Fruit fly (Drosophila melanogaster): ENCODE measurements around the gene CG13895.

DNA sequence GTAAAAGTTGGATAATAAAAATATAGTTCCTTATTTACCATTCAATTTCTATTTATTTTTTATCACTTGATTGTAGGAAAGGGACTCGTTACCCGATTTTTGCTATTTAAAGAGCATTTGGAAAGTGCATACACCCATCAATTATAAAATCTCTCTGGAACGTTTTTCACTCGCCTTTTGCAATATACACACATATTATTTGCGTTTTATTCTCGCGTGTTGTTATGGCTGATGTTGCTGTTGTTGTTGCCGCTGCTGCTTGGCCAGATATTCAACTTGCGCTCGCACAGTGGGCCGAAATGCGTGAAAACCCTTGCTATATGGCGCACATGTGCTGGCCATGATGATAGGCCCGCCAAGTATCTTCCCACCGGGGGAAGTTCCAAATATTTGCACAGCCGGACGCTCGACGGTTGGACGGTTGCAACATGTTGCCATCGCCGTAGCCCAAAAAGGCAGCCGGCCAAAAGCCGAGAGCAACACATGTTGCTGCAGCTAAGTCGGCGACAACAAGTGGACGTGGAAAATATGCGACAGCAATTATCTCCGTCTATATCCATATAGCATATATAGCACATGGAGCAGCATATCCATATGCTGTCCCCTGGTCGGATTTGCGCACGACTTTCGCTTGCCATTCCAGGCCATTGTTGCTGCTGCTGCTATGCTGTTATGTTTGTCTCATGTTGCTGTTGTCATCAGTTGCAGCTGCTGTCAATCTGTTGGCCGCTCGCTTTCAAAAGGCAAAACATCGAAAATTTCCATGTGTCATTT is 31.5 kb upstream of the CG13895 start:
- TF ChIP-seq CG11617 (GFP tag; optimal IDR thresholded peaks at IDR 0.05) (no peak), toe (GFP tag; optimal IDR thresholded peaks at IDR 0.05) (no peak), ovo (GFP tag; optimal IDR thresholded peaks at IDR 0.05) (no peak), CG7101 (tag; optimal IDR thresholded peaks at IDR 0.05) (no peak), bab1 (GFP tag; optimal IDR thresholded peaks at IDR 0.05) (no peak), CG7045 (GFP tag; optimal IDR thresholded peaks at IDR 0.05) (no peak), CG5204 (GFP tag; optimal IDR thresholded peaks at IDR 0.05) (no peak), CG14711 (tag; optimal IDR thresholded peaks at IDR 0.05) (peak; percentile 3), CG33017 (tag; optimal IDR thresholded peaks at IDR 0.05) (no peak), tj (GFP tag; optimal IDR thresholded peaks at IDR 0.05) (no peak), Crg-1 (GFP tag; optimal IDR thresholded peaks at IDR 0.05) (no peak), CG1620 (GFP tag; optimal IDR thresholded peaks at IDR 0.05) (no peak)
